Fruit fly (Drosophila melanogaster) whole organism, embryonic: Measurements from ENCODE around the gene CG5768.
A peak's percentile ranks its signal among the peaks of the same experiment; 100 is the strongest.

Experiments
- C15 ChIP-seq: fragments of 200-800 bp; sonication (Bioruptor generic); IDR thresholded peaks from 3 replicates; pipeline ENCODE4 v1.3.6; 2022; ENCODE audit warnings: missing biosample characterization, missing genetic modification characterization
- CG10209 ChIP-seq: fragments of 200-800 bp; sonication (Bioruptor generic); optimal IDR thresholded peaks from 3 replicates; lab custom pipeline; 2017; ENCODE audit warnings: missing biosample characterization, mild to moderate bottlenecking, missing genetic modification characterization, missing genetic modification reagents
- CG10431 ChIP-seq: fragments of 200-800 bp; sonication (Bioruptor generic); optimal IDR thresholded peaks from 3 replicates; lab custom pipeline; 2018; ENCODE audit warnings: missing biosample characterization, mild to moderate bottlenecking, missing genetic modification characterization
- CG11247 ChIP-seq: fragments of 200-800 bp; sonication (Bioruptor generic); IDR thresholded peaks from 2 replicates; pipeline ENCODE4 v1.3.6; 2022; ENCODE audit warnings: missing biosample characterization, missing genetic modification characterization
- CG12942 ChIP-seq: fragments of 200-800 bp; sonication (Bioruptor generic); optimal IDR thresholded peaks from 3 replicates; lab custom pipeline; 2016; ENCODE audit warnings: missing biosample characterization, missing genetic modification characterization
- CG13424 ChIP-seq: fragments of 200-800 bp; sonication (Bioruptor generic); optimal IDR thresholded peaks from 2 replicates; lab custom pipeline; 2019; ENCODE audit warnings: missing biosample characterization, mild to moderate bottlenecking, missing genetic modification characterization, moderate library complexity
- CG15696 ChIP-seq: fragments of 200-800 bp; sonication (Bioruptor generic); optimal IDR thresholded peaks from 2 replicates; lab custom pipeline; 2019; ENCODE audit warnings: missing biosample characterization, mild to moderate bottlenecking, missing genetic modification characterization, moderate library complexity
- CG1647 ChIP-seq: fragments of 200-800 bp; sonication (Bioruptor generic); optimal IDR thresholded peaks from 3 replicates; lab custom pipeline; 2016; ENCODE audit warnings: missing biosample characterization, missing genetic modification characterization
- CG18011 ChIP-seq: fragments of 200-800 bp; sonication (Bioruptor generic); optimal IDR thresholded peaks from 2 replicates; lab custom pipeline; 2017; ENCODE audit warnings: missing biosample characterization, missing genetic modification characterization, mild to moderate bottlenecking, moderate library complexity, missing genotype
- CG18476 ChIP-seq: fragments of 200-800 bp; sonication (Bioruptor generic); optimal IDR thresholded peaks from 2 replicates; lab custom pipeline; 2016; ENCODE audit warnings: missing biosample characterization, mild to moderate bottlenecking, missing genetic modification characterization
- CG34376 ChIP-seq: fragments of 200-800 bp; sonication (Bioruptor generic); optimal IDR thresholded peaks from 2 replicates; lab custom pipeline; 2018; ENCODE audit warnings: missing biosample characterization, mild to moderate bottlenecking, missing genetic modification characterization
- CG4360 ChIP-seq: fragments of 200-800 bp; sonication (Bioruptor generic); IDR thresholded peaks from 2 replicates; pipeline ENCODE4 v1.3.6; 2022; ENCODE audit warnings: missing biosample characterization, missing genetic modification characterization
- CG5953 ChIP-seq: fragments of 200-800 bp; sonication (Bioruptor generic); IDR thresholded peaks from 2 replicates; pipeline ENCODE4 v1.3.6; 2022; ENCODE audit warnings: missing biosample characterization, missing genetic modification characterization
- CG7786 ChIP-seq: fragments of 200-800 bp; sonication (Bioruptor generic); optimal IDR thresholded peaks from 2 replicates; lab custom pipeline; 2016; ENCODE audit warnings: missing biosample characterization, missing genetic modification characterization
- CG8290 ChIP-seq, 3 experiments: fragments of 200-800 bp; sonication (Bioruptor generic); optimal IDR thresholded peaks; 2 replicates each; lab custom pipeline; 2016 to 2019; ENCODE audit warnings: missing biosample characterization in 3 of 3, missing genetic modification characterization in 3 of 3, mild to moderate bottlenecking in 2 of 3, moderate library complexity in 1 of 3
- CG9215 ChIP-seq: fragments of 200-800 bp; sonication (Bioruptor generic); IDR thresholded peaks from 2 replicates; pipeline ENCODE4 v1.3.6; 2022; ENCODE audit warnings: missing biosample characterization, missing genetic modification characterization
- CG9727 ChIP-seq: fragments of 200-800 bp; sonication (Bioruptor generic); optimal IDR thresholded peaks from 3 replicates; lab custom pipeline; 2017; ENCODE audit warnings: missing biosample characterization, mild to moderate bottlenecking, missing genetic modification characterization
- CG9817 ChIP-seq: fragments of 200-800 bp; sonication (Bioruptor generic); optimal IDR thresholded peaks from 2 replicates; lab custom pipeline; 2018; ENCODE audit warnings: missing biosample characterization, mild to moderate bottlenecking, missing genetic modification characterization, moderate library complexity
- CHES-1-like ChIP-seq: fragments of 200-800 bp; sonication (Bioruptor generic); optimal IDR thresholded peaks from 2 replicates; lab custom pipeline; 2016; ENCODE audit warnings: missing biosample characterization, missing genetic modification characterization
- D19A ChIP-seq: fragments of 200-800 bp; optimal IDR thresholded peaks from 3 replicates; lab custom pipeline; 2019; ENCODE audit warnings: missing biosample characterization, mild to moderate bottlenecking, missing genetic modification characterization, moderate library complexity
- Dip3 ChIP-seq: fragments of 200-800 bp; sonication (Bioruptor generic); optimal IDR thresholded peaks from 3 replicates; lab custom pipeline; 2016; ENCODE audit warnings: missing biosample characterization, missing genetic modification characterization
- ERR ChIP-seq: fragments of 200-800 bp; sonication (Bioruptor generic); optimal IDR thresholded peaks from 2 replicates; lab custom pipeline; 2016; ENCODE audit warnings: missing biosample characterization, missing genetic modification characterization
- Ets65A ChIP-seq: fragments of 200-800 bp; sonication (Bioruptor generic); peaks from one replicate; lab custom pipeline; 2016; ENCODE audit warnings: missing biosample characterization, missing genetic modification characterization
- Hr3 ChIP-seq: fragments of 200-800 bp; sonication (Bioruptor generic); optimal IDR thresholded peaks from 3 replicates; lab custom pipeline; 2016; ENCODE audit warnings: missing biosample characterization, missing genetic modification characterization
- MESR4 ChIP-seq: fragments of 200-800 bp; sonication (Bioruptor generic); optimal IDR thresholded peaks from 2 replicates; lab custom pipeline; 2018; ENCODE audit warnings: missing biosample characterization, mild to moderate bottlenecking, missing genetic modification characterization, moderate library complexity
- Mad ChIP-seq: fragments of 200-800 bp; sonication (Bioruptor generic); optimal IDR thresholded peaks from 2 replicates; lab custom pipeline; 2016; ENCODE audit warnings: missing biosample characterization, missing genetic modification characterization
- Max ChIP-seq: fragments of 200-800 bp; sonication (Bioruptor generic); optimal IDR thresholded peaks from 2 replicates; lab custom pipeline; 2016; ENCODE audit warnings: missing biosample characterization, mild to moderate bottlenecking, missing genetic modification characterization
- NC2β ChIP-seq: fragments of 200-800 bp; sonication (Bioruptor generic); optimal IDR thresholded peaks from 2 replicates; lab custom pipeline; 2016; ENCODE audit warnings: missing biosample characterization, missing genetic modification characterization
- Neu2 ChIP-seq: fragments of 200-800 bp; sonication (Bioruptor generic); optimal IDR thresholded peaks from 3 replicates; lab custom pipeline; 2016; ENCODE audit warnings: missing biosample characterization, missing genetic modification characterization, borderline replicate concordance
- Ptx1 ChIP-seq: fragments of 200-800 bp; sonication (Bioruptor generic); IDR thresholded peaks from 2 replicates; pipeline ENCODE4 v1.3.6; 2022; ENCODE audit warnings: missing biosample characterization, missing genetic modification characterization
- Six4 ChIP-seq: fragments of 200-800 bp; sonication (Bioruptor generic); optimal IDR thresholded peaks from 2 replicates; lab custom pipeline; 2016; ENCODE audit warnings: missing biosample characterization, missing genetic modification characterization
- Ssrp ChIP-seq: fragments of 200-800 bp; sonication (Bioruptor generic); optimal IDR thresholded peaks from 2 replicates; lab custom pipeline; 2018; ENCODE audit warnings: missing biosample characterization, mild to moderate bottlenecking, missing genetic modification characterization, moderate library complexity
- Usf ChIP-seq: fragments of 200-800 bp; sonication (Bioruptor generic); optimal IDR thresholded peaks from 2 replicates; lab custom pipeline; 2017; ENCODE audit warnings: missing genotype, missing biosample characterization, missing genetic modification characterization
- amos ChIP-seq: fragments of 200-800 bp; sonication (Bioruptor generic); IDR thresholded peaks from 2 replicates; pipeline ENCODE4 v1.3.6; 2022; ENCODE audit warnings: missing biosample characterization, missing genetic modification characterization; ENCODE audit not compliant: partially characterized antibody
- az2 ChIP-seq: fragments of 200-800 bp; sonication (Bioruptor generic); optimal IDR thresholded peaks from 3 replicates; lab custom pipeline; 2016; ENCODE audit warnings: missing biosample characterization, missing genetic modification characterization
- cato ChIP-seq: fragments of 200-800 bp; sonication (Bioruptor generic); optimal IDR thresholded peaks from 2 replicates; lab custom pipeline; 2016; ENCODE audit warnings: missing biosample characterization, missing genetic modification characterization, borderline replicate concordance
- eve ChIP-seq, 2 experiments: fragments of >200 bp; optimal IDR thresholded peaks; 2 replicates each; lab custom pipeline; 2017; ENCODE audit warnings: missing biosample characterization in 2 of 2, missing genetic modification characterization in 2 of 2
- fd102C ChIP-seq: fragments of 200-800 bp; sonication (Bioruptor generic); optimal IDR thresholded peaks from 2 replicates; lab custom pipeline; 2018; ENCODE audit warnings: missing biosample characterization, mild to moderate bottlenecking, missing genetic modification characterization, moderate library complexity
- ftz-f1 ChIP-seq: fragments of 200-800 bp; sonication (Bioruptor generic); optimal IDR thresholded peaks from 2 replicates; lab custom pipeline; 2016; ENCODE audit warnings: missing biosample characterization, missing genetic modification characterization
- gro ChIP-seq: fragments of 200-800 bp; sonication (Bioruptor generic); optimal IDR thresholded peaks from 2 replicates; lab custom pipeline; 2016; ENCODE audit warnings: missing biosample characterization, missing genetic modification characterization
- jigr1 ChIP-seq: fragments of 200-800 bp; sonication (Bioruptor generic); IDR thresholded peaks from 3 replicates; pipeline ENCODE4 v1.3.6; 2022; ENCODE audit warnings: missing biosample characterization, missing genetic modification characterization
- kay ChIP-seq: fragments of 200-800 bp; sonication (Bioruptor generic); optimal IDR thresholded peaks from 2 replicates; lab custom pipeline; 2016; ENCODE audit warnings: missing biosample characterization, missing genetic modification characterization
- lilli ChIP-seq: fragments of 200-800 bp; sonication (Bioruptor generic); optimal IDR thresholded peaks from 3 replicates; lab custom pipeline; 2016; ENCODE audit warnings: missing biosample characterization, missing genetic modification characterization
- maf-S ChIP-seq: fragments of 200-800 bp; sonication (Bioruptor generic); optimal IDR thresholded peaks from 2 replicates; lab custom pipeline; 2016; ENCODE audit warnings: missing biosample characterization, missing genetic modification characterization
- psq ChIP-seq: fragments of 200-800 bp; sonication (Bioruptor generic); optimal IDR thresholded peaks from 2 replicates; lab custom pipeline; 2017; ENCODE audit warnings: missing biosample characterization, missing genetic modification characterization
- tll ChIP-seq, 2 experiments: fragments of 200-800 bp in 1 of 2; fragments of >200 bp in 1 of 2; sonication (Bioruptor generic) in 1 of 2; optimal IDR thresholded peaks; 2 replicates each; lab custom pipeline; 2017 to 2019; ENCODE audit warnings: missing biosample characterization in 2 of 2, missing genetic modification characterization in 2 of 2, mild to moderate bottlenecking in 1 of 2, moderate library complexity in 1 of 2
- usp ChIP-seq: fragments of >200 bp; optimal IDR thresholded peaks from 2 replicates; lab custom pipeline; 2017; ENCODE audit warnings: missing biosample characterization, missing genetic modification characterization
- wdn ChIP-seq: fragments of 200-800 bp; sonication (Bioruptor generic); IDR thresholded peaks from 2 replicates; pipeline ENCODE4 v1.3.6; 2022; ENCODE audit warnings: missing biosample characterization, missing genetic modification characterization
- zfh2 ChIP-seq: fragments of 200-800 bp; sonication (Bioruptor generic); optimal IDR thresholded peaks from 2 replicates; lab custom pipeline; 2016; ENCODE audit warnings: missing biosample characterization, missing genetic modification characterization

The CG5768 gene

DNA sequence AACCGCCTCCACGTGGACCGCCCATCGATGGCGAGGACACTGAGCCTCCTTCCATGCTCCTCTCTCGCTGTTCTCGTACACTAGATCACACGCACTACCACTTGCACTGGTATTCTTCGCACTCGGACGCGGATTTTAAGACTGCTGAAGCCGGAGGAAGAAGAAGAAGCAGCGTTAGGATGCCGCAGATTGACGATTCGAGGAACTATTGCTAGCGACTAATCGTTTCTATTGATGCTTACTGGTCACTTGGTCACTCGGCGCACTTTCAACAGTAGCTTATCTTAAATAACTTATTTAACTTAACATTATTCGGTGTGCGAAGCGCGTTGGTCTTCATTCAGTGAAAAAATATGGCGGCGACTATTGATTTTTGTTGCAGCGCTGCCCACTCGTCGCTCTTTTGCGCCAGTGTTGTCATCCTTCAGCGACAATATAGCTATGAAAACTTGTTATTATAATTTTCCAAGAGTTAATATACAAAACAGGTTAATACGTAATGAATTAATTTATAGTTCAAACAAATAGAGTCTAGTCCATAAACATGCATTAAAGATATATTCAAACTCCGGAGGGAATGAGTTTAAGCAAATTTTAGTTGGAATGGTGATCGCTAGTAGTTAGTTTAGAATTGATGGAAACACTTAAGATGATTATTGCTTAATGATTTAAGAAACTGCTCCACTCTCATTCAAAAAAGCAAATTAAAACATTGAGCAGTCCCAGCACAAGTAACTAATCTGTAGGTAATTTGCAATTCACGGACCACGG, 41.5 kb downstream of the CG5768 start, which contains the start of the genes CG5746 and CG6454 (continued):
- TF ChIP-seq CG18476 (peak; percentile 41), lilli (GFP tag; lab: Kevin White, UChicago) (peak; percentile 76), CG15696 (peak; percentile 45), tll (GFP tag; optimal IDR thresholded peaks at IDR 0.05; lab: Kevin White, UChicago) (peak in 1 of 2 experiments; percentile 11), Usf (GFP tag; lab: Kevin White, UChicago) (peak; percentile 12), kay (GFP tag; lab: Kevin White, UChicago) (no peak), CG18011 (GFP tag; lab: Kevin White, UChicago) (no peak), ERR (GFP tag; lab: Kevin White, UChicago) (no peak), Mad (GFP tag; lab: Kevin White, UChicago) (peak; percentile 60), CG1647 (peak; percentile 15), maf-S (GFP tag; lab: Kevin White, UChicago) (peak; percentile 57), Max (GFP tag; lab: Kevin White, UChicago) (peak; percentile 39), CG9727 (GFP tag; lab: Kevin White, UChicago) (peak; percentile 50), az2 (GFP tag; lab: Kevin White, UChicago) (peak; percentile 48), Hr3 (peak; percentile 73), Dip3 (GFP tag; lab: Kevin White, UChicago) (peak; percentile 71), CG10431 (no peak), Ptx1 (peak; percentile 61), CG7786 (peak; percentile 60), fd102C (no peak), D19A (no peak), CG4360 (GFP tag; lab: Robert Waterston, UW) (peak; percentile 79), CG12942 (GFP tag; lab: Kevin White, UChicago) (peak; percentile 69), CG5953 (GFP tag; lab: Robert Waterston, UW) (no peak), CG9817 (no peak), gro (GFP tag; lab: Kevin White, UChicago) (peak; percentile 53), amos (GFP tag; lab: Robert Waterston, UW) (no peak), Ssrp (tag; lab: Kevin White, UChicago) (peak; percentile 58), C15 (GFP tag; lab: Robert Waterston, UW) (no peak), CG9215 (GFP tag; lab: Robert Waterston, UW) (peak; percentile 54), usp (GFP tag; lab: Kevin White, UChicago) (no peak), eve (GFP tag; optimal IDR thresholded peaks at IDR 0.05; lab: Kevin White, UChicago) (no peak), MESR4 (GFP tag; lab: Kevin White, UChicago) (peak; percentile 99), CG10209 (GFP tag; lab: Kevin White, UChicago) (no peak), NC2β (GFP tag; lab: Kevin White, UChicago) (peak; percentile 16), CG8290 (GFP tag; optimal IDR thresholded peaks at IDR 0.05; lab: Kevin White, UChicago) (peak; percentile 38), CG8290 (tag; optimal IDR thresholded peaks at IDR 0.05; lab: Kevin White, UChicago) (no peak), cato (GFP tag; lab: Kevin White, UChicago) (peak; percentile 19), zfh2 (peak; percentile 78), CG11247 (GFP tag; lab: Robert Waterston, UW) (peak; percentile 42), Neu2 (GFP tag; lab: Kevin White, UChicago) (peak; percentile 18), ftz-f1 (no peak), CG13424 (tag; lab: Kevin White, UChicago) (no peak), CG34376 (GFP tag; lab: Kevin White, UChicago) (no peak), Six4 (GFP tag; lab: Kevin White, UChicago) (peak; percentile 33), jigr1 (GFP tag; lab: Robert Waterston, UW) (peak; percentile 34; the same call in 1 of the 3 replicates), CHES-1-like (GFP tag; lab: Kevin White, UChicago) (peak; percentile 80), wdn (peak; percentile 45; the same call in 1 of the 2 replicates), psq (GFP tag; lab: Kevin White, UChicago) (peak; percentile 23), Ets65A (GFP tag; lab: Kevin White, UChicago) (peak; percentile 69)
